Fruit fly (Drosophila melanogaster): ENCODE data around the gene Oatp74D.
A peak's percentile ranks its signal among the peaks of the same experiment; 100 is the strongest.

Oatp74D gene

dm6 chr3L:17486794-17487726, at the start of gene Oatp74D (continued):
- TF ChIP-seq CG31627 (GFP tag; optimal IDR thresholded peaks at IDR 0.05) = peak; percentile 72
- peak; percentile 99 for TF ChIP-seq fkh (GFP tag; optimal IDR thresholded peaks at IDR 0.05)
- TF ChIP-seq topi (GFP tag; optimal IDR thresholded peaks at IDR 0.05) = peak; percentile 78
- TF ChIP-seq CG6808 (GFP tag; optimal IDR thresholded peaks at IDR 0.05) = no peak
- peak; percentile 60 for TF ChIP-seq vri (GFP tag; optimal IDR thresholded peaks at IDR 0.05)
- TF ChIP-seq Smox (GFP tag; optimal IDR thresholded peaks at IDR 0.05) = peak; percentile 73
- peak; percentile 67 for TF ChIP-seq CG15336 (GFP tag; IDR thresholded peaks at IDR 0.05)
- TF ChIP-seq CG6276 (GFP tag; optimal IDR thresholded peaks at IDR 0.05) = peak; percentile 31
- TF ChIP-seq net (GFP tag; optimal IDR thresholded peaks at IDR 0.05) = peak; percentile 74
- peak; percentile 19 for TF ChIP-seq CG1621 (tag; optimal IDR thresholded peaks at IDR 0.05)

dm6 chr3L:17438872-17439495, 47.9 kb upstream of the Oatp74D start, which contains the start of gene CG18265:
Gene CG18265 (plus strand): TSS chr3L:17439401.
- no peak for TF ChIP-seq ss (GFP tag; optimal IDR thresholded peaks at IDR 0.05)
- peak; percentile 4 for TF ChIP-seq CG7368 (GFP tag; optimal IDR thresholded peaks at IDR 0.05)

dm6 chr3L:17441602-17442001, 45.3 kb upstream of the Oatp74D start:
- no peak for TF ChIP-seq Smox (GFP tag; optimal IDR thresholded peaks at IDR 0.05)
- TF ChIP-seq CG9139 (GFP tag; optimal IDR thresholded peaks at IDR 0.05) = no peak
- TF ChIP-seq CG16779 (tag; optimal IDR thresholded peaks at IDR 0.05) = no peak
- TF ChIP-seq CG8632 (GFP tag; optimal IDR thresholded peaks at IDR 0.05) = no peak
- TF ChIP-seq Sox15 (GFP tag; optimal IDR thresholded peaks at IDR 0.05) = no peak
- TF ChIP-seq CG8319 (GFP tag; optimal IDR thresholded peaks at IDR 0.05) = no peak
- TF ChIP-seq CG31627 (GFP tag; optimal IDR thresholded peaks at IDR 0.05) = no peak
- TF ChIP-seq CG10631 (GFP tag; optimal IDR thresholded peaks at IDR 0.05) = no peak
- no peak for TF ChIP-seq Eip75B (GFP tag; optimal IDR thresholded peaks at IDR 0.05)
- no peak for TF ChIP-seq fd85E (GFP tag; optimal IDR thresholded peaks at IDR 0.05)
- TF ChIP-seq Ets96B (tag; optimal IDR thresholded peaks at IDR 0.05) = no peak
- TF ChIP-seq CG15336 (GFP tag; IDR thresholded peaks at IDR 0.05) = no peak
- no peak for TF ChIP-seq topi (GFP tag; optimal IDR thresholded peaks at IDR 0.05)
- no peak for TF ChIP-seq pdm3 (GFP tag; optimal IDR thresholded peaks at IDR 0.05)
- no peak for TF ChIP-seq Ets21C (GFP tag; optimal IDR thresholded peaks at IDR 0.05)
- no peak for TF ChIP-seq CG4318 (GFP tag; optimal IDR thresholded peaks at IDR 0.05)

- TF ChIP-seq ss (GFP tag; optimal IDR thresholded peaks at IDR 0.05) = no peak
- TF ChIP-seq acj6 (GFP tag; optimal IDR thresholded peaks at IDR 0.05) = no peak
- no peak for TF ChIP-seq Smox (GFP tag; optimal IDR thresholded peaks at IDR 0.05)
- no peak for TF ChIP-seq CG31627 (GFP tag; optimal IDR thresholded peaks at IDR 0.05)
- no peak for TF ChIP-seq Eip78C (GFP tag)
- no peak for TF ChIP-seq spab (GFP tag; optimal IDR thresholded peaks at IDR 0.05)
- no peak for TF ChIP-seq dsx (GFP tag; optimal IDR thresholded peaks at IDR 0.05; ENCODE audit: poor library complexity, severe bottlenecking)
- TF ChIP-seq CG6808 (GFP tag; optimal IDR thresholded peaks at IDR 0.05) = no peak
- TF ChIP-seq salr (GFP tag; optimal IDR thresholded peaks at IDR 0.05) = no peak
- no peak for TF ChIP-seq CG15336 (GFP tag; IDR thresholded peaks at IDR 0.05)
- no peak for TF ChIP-seq CG1621 (tag; optimal IDR thresholded peaks at IDR 0.05)
- TF ChIP-seq CG10669 (GFP tag; optimal IDR thresholded peaks at IDR 0.05) = no peak
- no peak for TF ChIP-seq CG16779 (tag; optimal IDR thresholded peaks at IDR 0.05)
- TF ChIP-seq Hr4 (GFP tag; optimal IDR thresholded peaks at IDR 0.05) = no peak
- no peak for TF ChIP-seq Ets21C (GFP tag; optimal IDR thresholded peaks at IDR 0.05)
- no peak for TF ChIP-seq CG4318 (GFP tag; optimal IDR thresholded peaks at IDR 0.05)
- TF ChIP-seq Gug (GFP tag; IDR thresholded peaks at IDR 0.05) = no peak
- TF ChIP-seq Hr39 (GFP tag; optimal IDR thresholded peaks at IDR 0.05) = no peak
- no peak for TF ChIP-seq Eip93F (GFP tag; optimal IDR thresholded peaks at IDR 0.05)
- no peak for TF ChIP-seq fd85E (GFP tag; optimal IDR thresholded peaks at IDR 0.05)
Measured at dm6 chr3L:17444569-17444968, 42.3 kb upstream of the Oatp74D start.

Measured in whole organism, prepupa.